Comparison of ENCODE assay signal across 8 worm cellular contexts in the genomic region with DNA sequence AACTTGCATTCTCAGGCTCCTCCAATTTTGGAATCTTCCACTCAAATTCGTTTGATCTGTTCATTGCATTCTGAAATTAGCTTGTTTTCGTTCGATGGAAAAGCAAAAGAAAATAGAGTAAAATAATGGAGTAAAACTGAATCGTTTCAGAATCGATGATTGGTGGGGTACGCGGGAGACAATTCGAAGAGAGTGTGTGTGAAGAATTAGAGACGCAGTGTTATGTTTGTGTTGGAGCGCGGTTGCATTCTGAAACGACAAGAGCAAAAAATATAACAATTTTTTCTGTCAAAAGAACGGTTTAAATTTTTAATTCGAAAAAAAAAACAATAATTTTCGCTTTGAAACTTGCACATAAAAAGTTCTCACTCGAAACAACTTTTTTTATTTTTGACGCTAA.
A peak's percentile ranks its signal among the peaks of the same experiment; 100 is the strongest.
TF ChIP-seq lines count a peak whose summit lies in the region.

Gene ceh-93, minus strand, starts transcription at position 70 of the 400 bp plus-strand sequence.

TF ChIP-seq in whole organism, L1 larva, 84 proteins besides CTCF, POLR2A, EP300 and RAD21 (continues in another document):
- TF ChIP-seq lsy-2 (tag; optimal IDR thresholded peaks at IDR 0.05; lab: Kevin White, UChicago) (peak in 1 of 2 experiments; percentile 48), hlh-17 (GFP tag; optimal IDR thresholded peaks at IDR 0.05; lab: Kevin White, UChicago; ENCODE audit: borderline replicate concordance) (no peak), snu-23 (GFP tag; optimal IDR thresholded peaks at IDR 0.05; lab: Kevin White, UChicago) (peak; percentile 25), lin-14 (GFP tag; optimal IDR thresholded peaks at IDR 0.05; lab: Kevin White, UChicago) (no peak), elt-2 (tag; optimal IDR thresholded peaks at IDR 0.05; lab: Kevin White, UChicago) (no peak), mep-1 (tag; optimal IDR thresholded peaks at IDR 0.05; lab: Kevin White, UChicago) (no peak), rnt-1 (tag; optimal IDR thresholded peaks at IDR 0.05; lab: Kevin White, UChicago) (peak; percentile 22), efl-1 (optimal IDR thresholded peaks at IDR 0.05; lab: Kevin White, UChicago) (peak in 1 of 2 experiments; percentile 21), efl-1 (GFP tag; optimal IDR thresholded peaks at IDR 0.05 in 1 of 2; lab: Kevin White, UChicago) (peak in 1 of 2 experiments; percentile 15), mdl-1 (tag; optimal IDR thresholded peaks at IDR 0.05; lab: Kevin White, UChicago) (no peak)

TF ChIP-seq in whole organism, L2 larva, 48 proteins besides CTCF, POLR2A, EP300 and RAD21:
- TF ChIP-seq C34F6.9 (tag; optimal IDR thresholded peaks at IDR 0.05; lab: Kevin White, UChicago) (peak; percentile 52), fos-1 (tag; optimal IDR thresholded peaks at IDR 0.05; lab: Kevin White, UChicago) (no peak), nhr-129 (tag; optimal IDR thresholded peaks at IDR 0.05; lab: Kevin White, UChicago) (peak; percentile 36), crh-2 (tag; optimal IDR thresholded peaks at IDR 0.05; lab: Kevin White, UChicago) (no peak), unc-55 (GFP tag; optimal IDR thresholded peaks at IDR 0.05; lab: Kevin White, UChicago) (peak; percentile 58)
TF ChIP-seq in whole organism, L2 larva: peak in this region for 3.

TF ChIP-seq in whole organism, L3 larva, 47 proteins besides CTCF, POLR2A, EP300 and RAD21 (continues in another document):
- no peak for TF ChIP-seq nhr-77 (tag; optimal IDR thresholded peaks at IDR 0.05; lab: Kevin White, UChicago)
- TF ChIP-seq eor-1 (tag; optimal IDR thresholded peaks at IDR 0.05; lab: Kevin White, UChicago): no peak
- no peak for TF ChIP-seq R02D3.7 (tag; optimal IDR thresholded peaks at IDR 0.05; lab: Kevin White, UChicago)
- TF ChIP-seq pqm-1 (tag; optimal IDR thresholded peaks at IDR 0.05; lab: Kevin White, UChicago): no peak
- TF ChIP-seq elt-1 (tag; optimal IDR thresholded peaks at IDR 0.05; lab: Kevin White, UChicago): no peak
- no peak for TF ChIP-seq unc-62 (GFP tag; optimal IDR thresholded peaks at IDR 0.05; lab: Kevin White, UChicago)
- no peak for TF ChIP-seq skn-1 (tag; optimal IDR thresholded peaks at IDR 0.05; lab: Kevin White, UChicago)
- TF ChIP-seq ceh-82 (tag; optimal IDR thresholded peaks at IDR 0.05; lab: Kevin White, UChicago): no peak
- no peak for TF ChIP-seq nhr-25 (tag; optimal IDR thresholded peaks at IDR 0.05; lab: Kevin White, UChicago)
- TF ChIP-seq nhr-76 (tag; optimal IDR thresholded peaks at IDR 0.05; lab: Kevin White, UChicago): no peak
- TF ChIP-seq fos-1 (tag; optimal IDR thresholded peaks at IDR 0.05; lab: Kevin White, UChicago): no peak
- no peak for TF ChIP-seq ztf-4 (tag; optimal IDR thresholded peaks at IDR 0.05; lab: Kevin White, UChicago)
- TF ChIP-seq zag-1 (tag; optimal IDR thresholded peaks at IDR 0.05; lab: Kevin White, UChicago): no peak

TF ChIP-seq in whole organism, L4 larva, 104 proteins besides CTCF, POLR2A, EP300 and RAD21:
- TF ChIP-seq dpl-1 (GFP tag; optimal IDR thresholded peaks at IDR 0.05; lab: Kevin White, UChicago): peak; percentile 0
- no peak for TF ChIP-seq daf-16 (GFP tag; optimal IDR thresholded peaks at IDR 0.05; lab: Kevin White, UChicago)
- peak; percentile 59 for TF ChIP-seq daf-16 (tag; optimal IDR thresholded peaks at IDR 0.05; lab: Kevin White, UChicago)
- no peak for TF ChIP-seq Y105C5A.15 (GFP tag; IDR thresholded peaks at IDR 0.05; lab: Robert Waterston, UW)
- no peak for TF ChIP-seq tag-97 (GFP tag; IDR thresholded peaks at IDR 0.05; lab: Robert Waterston, UW)
- peak; percentile 17 for TF ChIP-seq nhr-28 (tag; optimal IDR thresholded peaks at IDR 0.05; lab: Kevin White, UChicago)
- TF ChIP-seq madf-9 (GFP tag; conservative IDR thresholded peaks at IDR 0.05; lab: Robert Waterston, UW): no peak
- TF ChIP-seq egl-27 (tag; optimal IDR thresholded peaks at IDR 0.05; lab: Kevin White, UChicago): no peak
- no peak for TF ChIP-seq lin-15B (tag; optimal IDR thresholded peaks at IDR 0.05; lab: Kevin White, UChicago)
- peak; percentile 55 for TF ChIP-seq hmg-1.1 (GFP tag; IDR thresholded peaks at IDR 0.05; lab: Robert Waterston, UW)
- peak; percentile 66 for TF ChIP-seq lin-38 (GFP tag; IDR thresholded peaks at IDR 0.05; lab: Robert Waterston, UW)
- TF ChIP-seq egl-43 (GFP tag; IDR thresholded peaks at IDR 0.05; lab: Robert Waterston, UW): no peak
- no peak for TF ChIP-seq F10B5.3 (tag; optimal IDR thresholded peaks at IDR 0.05; lab: Kevin White, UChicago)
TF ChIP-seq in whole organism, L4 larva: peak in this region for 5.

TF ChIP-seq in whole organism, late embryonic, 69 proteins besides CTCF, POLR2A, EP300 and RAD21:
- peak; percentile 90 for TF ChIP-seq nfya-1 (tag; optimal IDR thresholded peaks at IDR 0.05; lab: Kevin White, UChicago)
- no peak for TF ChIP-seq K09A11.1 (tag; optimal IDR thresholded peaks at IDR 0.05; lab: Kevin White, UChicago; ENCODE audit: insufficient read depth)
- no peak for TF ChIP-seq ceh-18 (tag; optimal IDR thresholded peaks at IDR 0.05; lab: Kevin White, UChicago)
- no peak for TF ChIP-seq tbx-2 (tag; optimal IDR thresholded peaks at IDR 0.05; lab: Kevin White, UChicago)
- no peak for TF ChIP-seq C38D4.7 (GFP tag; optimal IDR thresholded peaks at IDR 0.05; lab: Kevin White, UChicago)
- TF ChIP-seq ztf-16 (tag; optimal IDR thresholded peaks at IDR 0.05; lab: Kevin White, UChicago): no peak
- no peak for TF ChIP-seq madf-2 (tag; optimal IDR thresholded peaks at IDR 0.05; lab: Kevin White, UChicago)
TF ChIP-seq in whole organism, late embryonic: peak in this region for 1.

TF ChIP-seq in whole organism, midembryonic, 9 proteins besides CTCF, POLR2A, EP300 and RAD21:
- TF ChIP-seq flt-1 (GFP tag; IDR thresholded peaks at IDR 0.05; lab: Robert Waterston, UW) (0 out of 2 replicates have a peak, but pooled peaks have one; percentile 15), tab-1 (GFP tag; IDR thresholded peaks at IDR 0.05; lab: Robert Waterston, UW) (no peak)

TF ChIP-seq in whole organism, mixed stage, embryonic, 35 proteins besides CTCF, POLR2A, EP300 and RAD21:
- TF ChIP-seq ces-1 (GFP tag; optimal IDR thresholded peaks at IDR 0.05; lab: Kevin White, UChicago): peak; percentile 44
- TF ChIP-seq unc-62 (GFP tag; optimal IDR thresholded peaks at IDR 0.05; lab: Kevin White, UChicago): no peak
- TF ChIP-seq flh-1 (GFP tag; optimal IDR thresholded peaks at IDR 0.05; lab: Kevin White, UChicago): no peak

TF ChIP-seq in whole organism, young adult, 124 proteins besides CTCF, POLR2A, EP300 and RAD21:
- TF ChIP-seq mcd-1 (GFP tag; IDR thresholded peaks at IDR 0.05; lab: Robert Waterston, UW): peak; percentile 50
- no peak for TF ChIP-seq F37B4.10 (GFP tag; IDR thresholded peaks at IDR 0.05; lab: Robert Waterston, UW)
